Fruit fly (Drosophila melanogaster): ENCODE measurements around the gene poe.

The poe gene

DNA sequence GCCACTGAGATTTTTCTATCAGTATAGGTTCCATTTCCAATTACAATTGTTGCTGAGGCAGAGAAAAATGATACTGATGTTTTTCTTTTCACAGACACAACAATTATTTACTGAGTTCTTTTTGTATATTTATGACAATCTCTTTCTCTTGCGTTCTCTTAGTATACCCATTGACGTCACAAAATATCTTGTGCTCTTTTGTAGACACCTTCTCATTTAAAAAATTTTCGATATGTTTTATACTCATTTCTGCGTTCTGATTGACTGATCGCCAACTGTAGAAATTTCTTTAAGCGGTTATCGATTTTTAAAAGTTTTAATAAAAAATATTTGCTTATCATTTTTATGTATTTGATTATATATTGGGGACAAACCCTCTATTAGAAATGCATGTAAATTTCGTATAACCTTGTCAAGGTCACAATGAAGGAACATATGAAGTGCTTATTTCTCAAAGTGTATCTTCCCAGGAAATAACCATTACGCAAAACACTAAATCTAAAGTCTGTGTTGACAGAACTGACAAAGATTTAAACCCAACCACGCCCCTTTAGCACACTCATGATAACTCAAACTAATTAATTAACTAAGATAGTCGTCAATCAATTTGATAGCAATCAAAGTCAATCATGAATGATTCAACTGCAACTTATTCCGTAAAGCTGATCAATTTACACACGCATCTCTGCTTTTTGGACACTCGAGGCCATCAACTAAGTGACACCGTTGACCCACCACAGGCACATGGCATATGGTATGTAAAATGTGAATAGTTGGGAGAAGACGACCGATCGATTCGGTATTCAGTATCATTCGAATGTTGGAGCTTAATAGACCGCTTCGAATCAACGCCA, 60.6 kb downstream of the poe start, which contains the start of the genes Glyat and Tg (continued):
- TF ChIP-seq fd96Cb (tag; optimal IDR thresholded peaks at IDR 0.05): no peak
- peak; percentile 50; the same call in 2 of the 3 replicates for TF ChIP-seq CG16813 (GFP tag; IDR thresholded peaks at IDR 0.05; ENCODE audit: partially characterized antibody)
- TF ChIP-seq CG11247 (GFP tag; IDR thresholded peaks at IDR 0.05): peak; percentile 40; the same call in 1 of the 2 replicates
- no peak for TF ChIP-seq dmrt99B (tag; optimal IDR thresholded peaks at IDR 0.05)
- no peak for TF ChIP-seq stwl (tag; optimal IDR thresholded peaks at IDR 0.05)
- no peak for TF ChIP-seq CG3407 (GFP tag; optimal IDR thresholded peaks at IDR 0.05)
- no peak for TF ChIP-seq peb (GFP tag; IDR thresholded peaks at IDR 0.05)
- TF ChIP-seq odd (GFP tag; optimal IDR thresholded peaks at IDR 0.05): no peak
- TF ChIP-seq CG13624 (GFP tag; optimal IDR thresholded peaks at IDR 0.05): no peak
- no peak for TF ChIP-seq nom (GFP tag; optimal IDR thresholded peaks at IDR 0.05)
- no peak for TF ChIP-seq fru (optimal IDR thresholded peaks at IDR 0.05)
- no peak for TF ChIP-seq TFAM (GFP tag; optimal IDR thresholded peaks at IDR 0.05)
- TF ChIP-seq ham (GFP tag; IDR thresholded peaks at IDR 0.05): no peak
- peak; percentile 27; the same call in 1 of the 2 replicates for TF ChIP-seq CG7372 (GFP tag; IDR thresholded peaks at IDR 0.05)
- no peak for TF ChIP-seq toy (GFP tag; IDR thresholded peaks at IDR 0.05)
- peak; percentile 26 for TF ChIP-seq CG2712 (tag; optimal IDR thresholded peaks at IDR 0.05)
- TF ChIP-seq cwo (GFP tag; optimal IDR thresholded peaks at IDR 0.05): peak; percentile 1
- peak; percentile 10; the same call in 1 of the 2 replicates for TF ChIP-seq CG42726 (GFP tag; IDR thresholded peaks at IDR 0.05; ENCODE audit: partially characterized antibody)
- TF ChIP-seq CG4820 (GFP tag; optimal IDR thresholded peaks at IDR 0.05): no peak
- TF ChIP-seq corto (GFP tag; optimal IDR thresholded peaks at IDR 0.05): no peak
- TF ChIP-seq YL-1 (GFP tag; optimal IDR thresholded peaks at IDR 0.05): no peak
- TF ChIP-seq Hr39 (optimal IDR thresholded peaks at IDR 0.05): no peak
- no peak for TF ChIP-seq pum (GFP tag; optimal IDR thresholded peaks at IDR 0.05)
- TF ChIP-seq yki (optimal IDR thresholded peaks at IDR 0.05): no peak
- TF ChIP-seq amos (GFP tag; IDR thresholded peaks at IDR 0.05; ENCODE audit: partially characterized antibody): no peak; the same call in 1 of the 2 replicates
- TF ChIP-seq CG8359 (GFP tag; optimal IDR thresholded peaks at IDR 0.05; ENCODE audit: borderline replicate concordance): no peak
- no peak for TF ChIP-seq tin (GFP tag; optimal IDR thresholded peaks at IDR 0.05)
- TF ChIP-seq sens (GFP tag): peak; percentile 76
- no peak for TF ChIP-seq lola (GFP tag; optimal IDR thresholded peaks at IDR 0.05)
- no peak for TF ChIP-seq CG4424 (GFP tag; optimal IDR thresholded peaks at IDR 0.05)
- TF ChIP-seq CG6175 (GFP tag; IDR thresholded peaks at IDR 0.05): no peak
- peak; percentile 37 for TF ChIP-seq lab (GFP tag; optimal IDR thresholded peaks at IDR 0.05)
- no peak for TF ChIP-seq CG10979 (tag; optimal IDR thresholded peaks at IDR 0.05)
- peak in 1 of 2 experiments; percentile 8 for TF ChIP-seq Hr51 (GFP tag; optimal IDR thresholded peaks at IDR 0.05)
- TF ChIP-seq lilli (GFP tag; optimal IDR thresholded peaks at IDR 0.05): no peak
- no peak for TF ChIP-seq bsh (GFP tag; optimal IDR thresholded peaks at IDR 0.05)
- no peak for TF ChIP-seq emc (GFP tag; optimal IDR thresholded peaks at IDR 0.05)
- TF ChIP-seq CG11456 (GFP tag; IDR thresholded peaks at IDR 0.05): 0 out of 3 replicates have a peak, but pooled peaks have one; percentile 19
- no peak for TF ChIP-seq CG17359 (tag; optimal IDR thresholded peaks at IDR 0.05)
- TF ChIP-seq CG14441 (GFP tag; IDR thresholded peaks at IDR 0.05): peak; percentile 19; the same call in 1 of the 2 replicates
- no peak for TF ChIP-seq tna (GFP tag; IDR thresholded peaks at IDR 0.05; ENCODE audit: partially characterized antibody)
